Worm (Caenorhabditis elegans) whole organism, dauer: ENCODE measurements around the gene best-15.

Source experiments
- unc-62 ChIP-seq: sonication (generic microtip); optimal IDR thresholded peaks from 2 replicates; lab custom pipeline; 2017; ENCODE audit warnings: missing biosample characterization, missing genetic modification reagents, missing genetic modification characterization

best-15 gene

ce11 chrIV:10810820-10811219, 21.2 kb downstream of the best-15 start:
- TF ChIP-seq unc-62 = no peak

- no peak for TF ChIP-seq unc-62
These were observed 28.1 kb downstream of the best-15 start for ce11 chrIV:10803973-10804372.

- TF ChIP-seq unc-62 = no peak
These were observed 32.7 kb downstream of the best-15 start, which contains the start of gene zipt-2.1 for ce11 chrIV:10799354-10799753. Gene zipt-2.1, plus strand, starts transcription at chrIV:10799654.

ce11 chrIV:10798604-10799003, 33.4 kb downstream of the best-15 start:
- no peak for TF ChIP-seq unc-62

ce11 chrIV:10796707-10797106, 35.3 kb downstream of the best-15 start:
- no peak for TF ChIP-seq unc-62

- TF ChIP-seq unc-62 = no peak
These were observed 36.4 kb downstream of the best-15 start for ce11 chrIV:10795678-10796077.

- TF ChIP-seq unc-62 = no peak
These were observed 41.7 kb downstream of the best-15 start, which contains the start of gene pept-2 for ce11 chrIV:10790353-10790752. Gene pept-2, plus strand, starts transcription at chrIV:10790653.

- TF ChIP-seq unc-62 = no peak
These were observed 45.3 kb downstream of the best-15 start, which contains the start of gene srd-7 for ce11 chrIV:10786731-10787130. Gene srd-7, minus strand, starts transcription at chrIV:10786831.

ce11 chrIV:10784085-10784484, 48.0 kb downstream of the best-15 start:
- TF ChIP-seq unc-62 = no peak

- no peak for TF ChIP-seq unc-62
These were observed 50.0 kb downstream of the best-15 start for ce11 chrIV:10782014-10782413.

- TF ChIP-seq unc-62 = no peak
These were observed 50.7 kb downstream of the best-15 start for ce11 chrIV:10781346-10781745.

- no peak for TF ChIP-seq unc-62
These were observed 51.5 kb downstream of the best-15 start, which contains the start of gene swt-3 for ce11 chrIV:10780583-10780982. Gene swt-3, minus strand, starts transcription at chrIV:10780683.
